Worm (Caenorhabditis elegans) whole organism, late embryonic: ENCODE results near the gene dpy-18.

Source experiments
- F13H6.1 ChIP-seq: sonication (generic microtip); optimal IDR thresholded peaks from 2 replicates; lab custom pipeline; 2016; ENCODE audit warnings: missing genetic modification characterization, missing compliant biosample characterization
- ceh-31 ChIP-seq: sonication (generic microtip); optimal IDR thresholded peaks from 2 replicates; lab custom pipeline; 2016; ENCODE audit warnings: missing genetic modification characterization, missing compliant biosample characterization
- dve-1 ChIP-seq: sonication (generic microtip); optimal IDR thresholded peaks from 2 replicates; lab custom pipeline; 2017; ENCODE audit warnings: antibody characterized with exemption, mild to moderate bottlenecking, missing genetic modification characterization, missing compliant biosample characterization
- elt-2 ChIP-seq: sonication (generic microtip); optimal IDR thresholded peaks from 2 replicates; lab custom pipeline; 2016; ENCODE audit warnings: missing genetic modification reagents, missing genetic modification characterization, missing compliant biosample characterization
- fax-1 ChIP-seq: sonication (generic microtip); optimal IDR thresholded peaks from 2 replicates; lab custom pipeline; 2016; ENCODE audit warnings: missing genotype, missing genetic modification characterization, missing compliant biosample characterization
- hlh-8 ChIP-seq: sonication (generic microtip); optimal IDR thresholded peaks from 2 replicates; lab custom pipeline; 2016; ENCODE audit warnings: missing genotype, missing genetic modification characterization, missing compliant biosample characterization
- nfya-1 ChIP-seq: sonication (generic microtip); optimal IDR thresholded peaks from 2 replicates; lab custom pipeline; 2017; ENCODE audit warnings: missing genetic modification characterization, mild to moderate bottlenecking, missing compliant biosample characterization, antibody characterized with exemption, moderate library complexity
- pat-9 ChIP-seq: fragments of 200-800 bp; sonication (Bioruptor generic); optimal IDR thresholded peaks from 2 replicates; lab custom pipeline; 2018; ENCODE audit warnings: mild to moderate bottlenecking, missing genetic modification characterization, moderate library complexity, missing compliant biosample characterization
- pros-1 ChIP-seq: fragments of 150-350 bp; optimal IDR thresholded peaks from 2 replicates; lab custom pipeline; 2014; ENCODE audit warnings: missing biosample characterization, missing genetic modification reagents, missing genetic modification characterization
- rnt-1 ChIP-seq: sonication (generic microtip); optimal IDR thresholded peaks from 2 replicates; lab custom pipeline; 2016; ENCODE audit warnings: missing genetic modification characterization, missing compliant biosample characterization
- sdc-2 ChIP-seq: sonication (generic microtip); optimal IDR thresholded peaks from 2 replicates; lab custom pipeline; 2016; ENCODE audit warnings: missing genotype, missing genetic modification characterization, missing compliant biosample characterization
- sox-2 ChIP-seq: fragments of 200-800 bp; sonication (Bioruptor generic); IDR thresholded peaks from 2 replicates; pipeline ENCODE4 v1.3.6; 2022; ENCODE audit warnings: missing genetic modification reagents, missing genetic modification characterization, missing compliant biosample characterization
- tbx-2 ChIP-seq: sonication (generic microtip); optimal IDR thresholded peaks from 2 replicates; lab custom pipeline; 2016; ENCODE audit warnings: missing genetic modification characterization, missing compliant biosample characterization
- unc-86 ChIP-seq: sonication (generic microtip); optimal IDR thresholded peaks from 2 replicates; lab custom pipeline; 2016; ENCODE audit warnings: missing genetic modification characterization, missing compliant biosample characterization

ce11 chrIII:11410378-11410777 lies 32.6 kb upstream of the dpy-18 start, which contains the start of gene twk-31:
- TF ChIP-seq pat-9 (tag; lab: Kevin White, UChicago) (no peak), tbx-2 (no peak), ceh-31 (tag; lab: Kevin White, UChicago) (no peak), dve-1 (tag; lab: Kevin White, UChicago) (no peak), elt-2 (no peak), rnt-1 (tag; lab: Kevin White, UChicago) (no peak), sdc-2 (tag; lab: Kevin White, UChicago) (no peak), pros-1 (no peak), hlh-8 (tag; lab: Kevin White, UChicago) (no peak), F13H6.1 (tag; lab: Kevin White, UChicago) (no peak), unc-86 (tag; lab: Kevin White, UChicago) (no peak), nfya-1 (no peak), sox-2 (no peak), fax-1 (no peak)
